Worm (Caenorhabditis elegans): Measurements from ENCODE around the gene F09G2.2.

The F09G2.2 gene

DNA sequence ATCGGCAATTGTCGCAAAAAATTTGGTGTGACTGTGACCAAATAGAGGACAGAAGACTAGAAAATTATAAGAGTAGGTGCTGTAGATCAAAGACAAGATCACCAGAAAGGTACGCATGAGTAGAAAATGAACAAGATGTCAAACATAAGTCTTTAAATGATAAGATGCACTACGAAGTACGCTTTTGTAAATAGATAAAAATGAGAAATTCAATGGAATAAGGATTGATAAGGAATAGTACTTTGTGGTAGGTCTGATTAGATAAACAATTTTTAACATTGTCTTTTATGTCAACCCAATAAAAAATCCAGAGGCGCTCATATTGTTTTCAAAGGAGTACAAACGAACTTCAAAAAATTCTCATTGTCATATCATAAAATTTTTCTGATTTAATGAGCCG lies 46.1 kb upstream of the F09G2.2 start, which contains the start of gene F10D2.8:
Gene F10D2.8, minus strand, starts transcription at position 145 of the 400 bp plus-strand sequence.
- TF ChIP-seq skn-1 (tag; optimal IDR thresholded peaks at IDR 0.05): no peak
- no peak for TF ChIP-seq lin-29 (GFP tag; IDR thresholded peaks at IDR 0.05)
- TF ChIP-seq dmd-9 (GFP tag; IDR thresholded peaks at IDR 0.05): no peak
- no peak for TF ChIP-seq duxl-1 (tag; optimal IDR thresholded peaks at IDR 0.05; ENCODE audit: poor library complexity)
- TF ChIP-seq mxl-2 (GFP tag; conservative IDR thresholded peaks at IDR 0.05): no peak
- peak; percentile 62 for TF ChIP-seq pqm-1 (tag; optimal IDR thresholded peaks at IDR 0.05)
- TF ChIP-seq madf-9 (GFP tag; conservative IDR thresholded peaks at IDR 0.05): no peak
- TF ChIP-seq zip-2 (tag; optimal IDR thresholded peaks at IDR 0.05): no peak
- no peak for TF ChIP-seq pha-4 (GFP tag; IDR thresholded peaks at IDR 0.05)
- no peak for TF ChIP-seq pha-4 (tag; optimal IDR thresholded peaks at IDR 0.05)
- TF ChIP-seq dmd-8 (GFP tag; IDR thresholded peaks at IDR 0.05): no peak
- TF ChIP-seq nhr-41 (GFP tag; IDR thresholded peaks at IDR 0.05): no peak
- no peak for TF ChIP-seq ceh-28 (tag; optimal IDR thresholded peaks at IDR 0.05)
- TF ChIP-seq ceh-62 (tag; optimal IDR thresholded peaks at IDR 0.05): no peak
- peak; percentile 26 for TF ChIP-seq nhr-77 (tag; optimal IDR thresholded peaks at IDR 0.05)
- TF ChIP-seq nhr-237 (tag; optimal IDR thresholded peaks at IDR 0.05): no peak
- no peak for TF ChIP-seq sdz-12 (GFP tag; optimal IDR thresholded peaks at IDR 0.05)
- TF ChIP-seq fkh-10 (GFP tag; optimal IDR thresholded peaks at IDR 0.05): no peak
- TF ChIP-seq daf-16 (GFP tag; optimal IDR thresholded peaks at IDR 0.05): no peak
- TF ChIP-seq daf-16 (tag; optimal IDR thresholded peaks at IDR 0.05): peak; percentile 83
- no peak for TF ChIP-seq vab-7 (GFP tag; IDR thresholded peaks at IDR 0.05)
- TF ChIP-seq hif-1 (tag; optimal IDR thresholded peaks at IDR 0.05): no peak
- no peak for TF ChIP-seq mdt-29 (GFP tag; IDR thresholded peaks at IDR 0.05)
- TF ChIP-seq Y5F2A.4 (GFP tag; optimal IDR thresholded peaks at IDR 0.05): no peak
- TF ChIP-seq nhr-28 (tag; optimal IDR thresholded peaks at IDR 0.05): peak; percentile 99
- TF ChIP-seq dmd-6 (GFP tag; IDR thresholded peaks at IDR 0.05): peak; percentile 85
- TF ChIP-seq spr-3 (GFP tag; optimal IDR thresholded peaks at IDR 0.05): no peak
- TF ChIP-seq Y48G9A.11 (GFP tag; IDR thresholded peaks at IDR 0.05): no peak
- no peak for TF ChIP-seq ces-1 (GFP tag; optimal IDR thresholded peaks at IDR 0.05)
- TF ChIP-seq lsy-2 (tag; optimal IDR thresholded peaks at IDR 0.05): no peak
- TF ChIP-seq ceh-44 (GFP tag; IDR thresholded peaks at IDR 0.05): no peak
- no peak for TF ChIP-seq lin-38 (GFP tag; IDR thresholded peaks at IDR 0.05)
- TF ChIP-seq nhr-48 (tag; optimal IDR thresholded peaks at IDR 0.05): peak; percentile 36
- TF ChIP-seq nhr-102 (tag; optimal IDR thresholded peaks at IDR 0.05): peak; percentile 52
- TF ChIP-seq Y105C5A.15 (GFP tag; IDR thresholded peaks at IDR 0.05): no peak
- peak; percentile 69 for TF ChIP-seq dve-1 (tag; optimal IDR thresholded peaks at IDR 0.05; ENCODE audit: insufficient read depth)
- TF ChIP-seq nhr-25 (tag; optimal IDR thresholded peaks at IDR 0.05; ENCODE audit: borderline replicate concordance, insufficient read depth): no peak
- no peak for TF ChIP-seq gei-8 (GFP tag; optimal IDR thresholded peaks at IDR 0.05)
- TF ChIP-seq snpc-4 (tag; optimal IDR thresholded peaks at IDR 0.05): no peak
- no peak for TF ChIP-seq mes-2 (tag; optimal IDR thresholded peaks at IDR 0.05; ENCODE audit: poor library complexity, severe bottlenecking)
- no peak for TF ChIP-seq nhr-11 (tag; optimal IDR thresholded peaks at IDR 0.05)
- TF ChIP-seq F26F4.8 (GFP tag; conservative IDR thresholded peaks at IDR 0.05): no peak
- TF ChIP-seq aly-2 (tag; optimal IDR thresholded peaks at IDR 0.05): no peak
- no peak for TF ChIP-seq ceh-82 (tag; optimal IDR thresholded peaks at IDR 0.05)

Data from whole organism, L4 larva.